Worm (Caenorhabditis elegans): ENCODE results near the gene srw-14.
"Not testable (repeated sequence)": the region's sequence is repeated elsewhere in the genome, so short reads cannot be mapped to it uniquely, and the experiment has no call there.

Gene srw-14

DNA sequence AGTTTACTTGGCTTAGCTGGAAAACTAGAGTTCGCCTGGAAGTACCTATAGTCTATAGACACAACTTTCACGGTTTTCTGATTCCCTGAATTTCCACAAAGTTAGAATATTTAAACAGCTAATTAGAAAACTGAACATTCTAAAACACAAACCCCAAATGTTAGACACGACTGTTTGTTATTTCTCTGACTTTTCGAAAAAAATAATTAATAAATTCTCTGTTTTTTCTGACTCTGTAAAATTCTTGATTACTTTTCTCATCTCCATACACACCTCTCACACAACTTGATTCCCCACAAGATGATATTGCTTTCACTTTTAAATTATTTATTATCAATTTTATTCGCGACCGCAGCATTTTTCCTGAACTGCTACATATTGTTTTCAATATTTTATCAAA lies 27.8 kb downstream of the srw-14 start, which contains the start of gene srbc-75:
Gene srbc-75 (plus strand): TSS at position 301 of the 400 bp plus-strand sequence.
- TF ChIP-seq nhr-23 (tag; optimal IDR thresholded peaks at IDR 0.05) (no peak), R02D3.7 (tag; optimal IDR thresholded peaks at IDR 0.05) (no peak), nhr-25 (tag; optimal IDR thresholded peaks at IDR 0.05) (no peak), tbx-2 (tag; optimal IDR thresholded peaks at IDR 0.05) (no peak), egl-27 (tag; optimal IDR thresholded peaks at IDR 0.05) (no peak), aly-2 (tag; optimal IDR thresholded peaks at IDR 0.05) (no peak), zag-1 (tag; optimal IDR thresholded peaks at IDR 0.05) (no peak), elt-2 (tag; optimal IDR thresholded peaks at IDR 0.05) (no peak), jun-1 (tag; optimal IDR thresholded peaks at IDR 0.05) (no peak), hmg-11 (tag; optimal IDR thresholded peaks at IDR 0.05) (no peak), ceh-9 (tag; optimal IDR thresholded peaks at IDR 0.05) (no peak), sea-2 (GFP tag; optimal IDR thresholded peaks at IDR 0.05) (no peak), pqm-1 (tag; optimal IDR thresholded peaks at IDR 0.05) (no peak), nhr-28 (tag; optimal IDR thresholded peaks at IDR 0.05) (no peak)

DNA sequence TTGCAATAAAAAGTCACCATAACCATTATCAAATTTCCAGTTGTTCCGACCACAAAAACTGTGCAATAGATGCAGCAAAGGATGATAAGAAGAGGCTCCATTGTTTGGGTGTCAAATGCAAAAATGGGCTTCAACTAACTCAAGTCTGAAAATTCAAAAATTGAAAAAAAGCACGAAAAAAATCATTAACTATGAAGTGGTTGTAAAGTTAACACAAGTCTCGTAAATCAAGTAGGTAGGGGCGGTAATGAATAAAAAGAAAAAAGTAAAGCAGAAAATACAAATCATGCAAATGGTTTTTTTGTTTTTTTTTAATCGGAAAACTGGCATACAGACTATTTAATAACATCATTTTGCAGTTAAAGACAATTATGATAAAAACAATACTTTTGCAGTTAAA lies 30.9 kb downstream of the srw-14 start, which contains the start of gene srsx-39:
Gene srsx-39 (minus strand): TSS at position 101 of the 400 bp plus-strand sequence.
- TF ChIP-seq aly-2, pha-4, skn-1 (tag; optimal IDR thresholded peaks at IDR 0.05): not testable (repeated sequence)

DNA sequence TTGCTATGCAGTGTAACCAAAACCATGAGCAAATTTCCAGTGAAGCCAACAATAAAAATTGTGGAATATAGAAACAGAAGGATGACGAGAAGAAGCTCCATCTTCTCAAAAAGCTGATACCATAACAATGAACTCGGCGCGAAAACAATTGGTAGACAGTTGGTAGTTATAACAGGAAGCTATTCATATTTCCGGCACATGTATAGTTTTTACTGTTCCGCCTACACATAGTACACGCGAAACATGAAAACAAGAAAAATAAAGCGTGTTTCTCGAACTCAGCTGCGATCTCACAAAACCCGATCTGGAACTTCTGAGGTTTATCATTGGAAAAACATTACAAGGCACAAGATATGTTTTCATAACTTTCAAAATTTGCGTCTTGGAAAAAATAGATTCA lies 33.3 kb downstream of the srw-14 start, which contains the start of gene srsx-37:
Gene srsx-37 (minus strand): TSS at position 101 of the 400 bp plus-strand sequence.
- no peak for TF ChIP-seq nhr-67 (tag; optimal IDR thresholded peaks at IDR 0.05)
- no peak for TF ChIP-seq nhr-11 (tag; optimal IDR thresholded peaks at IDR 0.05)
- TF ChIP-seq mml-1 (tag; optimal IDR thresholded peaks at IDR 0.05): no peak
- TF ChIP-seq nhr-76 (tag; optimal IDR thresholded peaks at IDR 0.05): no peak
- no peak for TF ChIP-seq nfya-1 (tag; optimal IDR thresholded peaks at IDR 0.05; ENCODE audit: insufficient read depth)
- TF ChIP-seq aly-2 (tag; optimal IDR thresholded peaks at IDR 0.05): no peak
- no peak for TF ChIP-seq lsy-12 (tag; optimal IDR thresholded peaks at IDR 0.05)
- no peak for TF ChIP-seq nhr-28 (tag; optimal IDR thresholded peaks at IDR 0.05)
- no peak for TF ChIP-seq ztf-11 (tag; optimal IDR thresholded peaks at IDR 0.05)
- no peak for TF ChIP-seq daf-12 (tag; optimal IDR thresholded peaks at IDR 0.05)
- no peak for TF ChIP-seq elt-1 (tag; optimal IDR thresholded peaks at IDR 0.05)
- no peak for TF ChIP-seq lin-15B (tag; optimal IDR thresholded peaks at IDR 0.05)
- TF ChIP-seq tbx-2 (tag; optimal IDR thresholded peaks at IDR 0.05): no peak

DNA sequence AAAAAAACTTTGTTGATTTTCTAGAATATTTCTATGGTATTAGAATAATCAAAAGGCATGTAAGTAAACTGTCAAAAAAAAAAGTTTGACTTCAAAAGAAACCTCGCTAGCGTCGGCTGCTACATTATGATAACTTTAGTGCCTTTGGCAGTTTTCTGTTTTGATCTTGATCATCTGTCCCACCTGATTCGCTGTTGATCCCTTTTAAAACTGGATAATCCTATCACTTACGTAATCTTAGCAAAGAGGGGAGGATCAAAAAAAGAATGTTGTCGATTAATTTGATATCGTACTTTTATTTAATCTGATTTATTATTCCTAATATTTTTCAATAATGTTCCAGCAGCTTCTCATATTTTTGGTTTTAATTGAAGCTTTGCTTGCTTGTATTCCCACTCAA lies 34.2 kb downstream of the srw-14 start, which contains the start of gene M01B2.8:
Gene M01B2.8 (plus strand): TSS at position 301 of the 400 bp plus-strand sequence.
- TF ChIP-seq nhr-237 (tag; optimal IDR thresholded peaks at IDR 0.05): no peak
- no peak for TF ChIP-seq nhr-76 (tag; optimal IDR thresholded peaks at IDR 0.05)
- TF ChIP-seq skn-1 (tag; optimal IDR thresholded peaks at IDR 0.05): no peak
- TF ChIP-seq zag-1 (tag; optimal IDR thresholded peaks at IDR 0.05): no peak
- TF ChIP-seq lin-15B (tag; optimal IDR thresholded peaks at IDR 0.05): no peak
- TF ChIP-seq pha-4 (tag; optimal IDR thresholded peaks at IDR 0.05): no peak
- TF ChIP-seq snpc-4 (tag; optimal IDR thresholded peaks at IDR 0.05): no peak
- no peak for TF ChIP-seq mml-1 (tag; optimal IDR thresholded peaks at IDR 0.05)
- TF ChIP-seq pqm-1 (tag; optimal IDR thresholded peaks at IDR 0.05): no peak
- TF ChIP-seq eor-1 (tag; optimal IDR thresholded peaks at IDR 0.05): no peak
- TF ChIP-seq elt-1 (tag; optimal IDR thresholded peaks at IDR 0.05): no peak
- no peak for TF ChIP-seq nhr-11 (tag; optimal IDR thresholded peaks at IDR 0.05)
- TF ChIP-seq nhr-25 (tag; optimal IDR thresholded peaks at IDR 0.05): no peak
- no peak for TF ChIP-seq ceh-16 (tag; optimal IDR thresholded peaks at IDR 0.05)
- no peak for TF ChIP-seq aly-2 (tag; optimal IDR thresholded peaks at IDR 0.05)
- no peak for TF ChIP-seq ama-1 (optimal IDR thresholded peaks at IDR 0.05)
- TF ChIP-seq unc-62 (GFP tag; optimal IDR thresholded peaks at IDR 0.05): no peak
- TF ChIP-seq nhr-67 (tag; optimal IDR thresholded peaks at IDR 0.05): no peak
- no peak for TF ChIP-seq ztf-4 (tag; optimal IDR thresholded peaks at IDR 0.05)

DNA sequence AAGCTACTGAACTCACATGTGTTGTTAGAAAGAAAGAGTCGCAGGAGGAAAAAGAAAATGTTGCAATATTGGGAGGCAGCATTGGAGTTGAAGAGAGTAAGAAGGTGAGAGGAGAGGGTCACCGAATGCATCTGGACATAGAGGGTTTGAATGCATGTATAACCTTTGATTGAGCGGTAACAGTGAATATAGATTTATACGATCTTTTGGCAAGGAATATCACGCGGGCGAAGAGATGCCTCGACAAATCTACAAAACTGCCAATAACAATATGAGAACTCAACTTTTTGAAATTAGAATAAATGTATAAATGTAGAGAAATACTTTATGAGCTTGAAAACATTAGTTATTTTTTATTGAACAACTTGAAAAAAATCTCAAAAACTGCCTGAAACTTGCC lies 36.6 kb downstream of the srw-14 start, which contains the start of gene M01B2.10:
Gene M01B2.10 (minus strand): TSS at position 101 of the 400 bp plus-strand sequence.
- TF ChIP-seq hmg-11 (tag; optimal IDR thresholded peaks at IDR 0.05); nhr-43 (tag; optimal IDR thresholded peaks at IDR 0.05; ENCODE audit: poor library complexity, severe bottlenecking); pqm-1 (tag; optimal IDR thresholded peaks at IDR 0.05): not testable (repeated sequence)
